Worm (Caenorhabditis elegans) whole organism, midembryonic: Measurements from ENCODE around the gene Y32H12A.1.

Source experiments
- T22C8.4 ChIP-seq: fragments of 200-800 bp; sonication (Bioruptor generic); IDR thresholded peaks from 2 replicates; pipeline ENCODE4 v1.3.6; 2022; ENCODE audit warnings: missing genetic modification characterization, missing compliant biosample characterization
- cog-1 ChIP-seq: sonication (generic microtip); optimal IDR thresholded peaks from 2 replicates; lab custom pipeline; 2016; ENCODE audit warnings: missing genetic modification characterization, missing compliant biosample characterization
- flt-1 ChIP-seq: fragments of 200-800 bp; sonication (Bioruptor generic); IDR thresholded peaks from 2 replicates; pipeline ENCODE4 v1.3.6; 2022; ENCODE audit warnings: missing genetic modification characterization, missing compliant biosample characterization
- klf-2 ChIP-seq: fragments of 200-800 bp; sonication (Bioruptor generic); conservative IDR thresholded peaks from 2 replicates; pipeline ENCODE4 v1.3.6; 2022; ENCODE audit warnings: missing genetic modification reagents, missing genetic modification characterization, missing compliant biosample characterization
- med-1 ChIP-seq: sonication (generic microtip); optimal IDR thresholded peaks from 2 replicates; lab custom pipeline; 2017; ENCODE audit warnings: missing genetic modification characterization, mild to moderate bottlenecking, missing compliant biosample characterization, antibody characterized with exemption, missing genetic modification reagents; ENCODE audit not compliant: insufficient read depth
- ref-1 ChIP-seq: fragments of 200-800 bp; sonication (Bioruptor generic); conservative IDR thresholded peaks from 2 replicates; pipeline ENCODE4 v1.3.6; 2022; ENCODE audit warnings: missing genetic modification reagents, missing genetic modification characterization, missing compliant biosample characterization
- tab-1 ChIP-seq: fragments of 200-800 bp; sonication (Bioruptor generic); IDR thresholded peaks from 2 replicates; pipeline ENCODE4 v1.3.6; 2022; ENCODE audit warnings: missing genetic modification characterization, missing compliant biosample characterization
- ztf-23 ChIP-seq: fragments of 200-800 bp; sonication (Bioruptor generic); IDR thresholded peaks from 2 replicates; pipeline ENCODE4 v1.3.6; 2022; ENCODE audit warnings: missing genetic modification reagents, missing genetic modification characterization, missing compliant biosample characterization
- ztf-29 ChIP-seq: fragments of 200-800 bp; sonication (Bioruptor generic); IDR thresholded peaks from 2 replicates; pipeline ENCODE4 v1.3.6; 2022; ENCODE audit warnings: missing genetic modification reagents, missing genetic modification characterization, missing compliant biosample characterization

Y32H12A.1 gene

DNA sequence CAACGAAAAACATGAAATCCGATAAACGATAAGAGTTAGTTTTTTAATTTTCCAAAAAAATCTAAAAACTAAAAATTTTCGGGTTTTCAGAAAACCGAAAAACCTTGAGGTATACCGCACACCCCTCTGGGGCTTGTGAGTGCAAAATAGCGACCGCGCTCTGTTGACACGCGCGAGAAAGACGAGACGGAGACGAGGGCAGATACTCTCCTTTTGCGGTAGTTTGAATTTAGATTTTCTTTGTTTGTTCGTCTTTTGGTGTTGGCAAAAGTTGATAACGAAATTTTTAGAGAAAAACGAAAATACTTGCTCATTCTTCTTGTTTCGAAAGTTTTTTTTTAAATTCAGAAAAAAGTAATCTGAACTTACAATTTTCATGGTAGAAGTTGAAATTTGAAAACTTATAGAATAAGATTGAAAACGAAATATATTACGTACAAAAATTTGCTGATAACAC is 43.6 kb downstream of the Y32H12A.1 start, which contains the start of the genes W03A5.2 and Y32H12A.8:
TSS of gene W03A5.2 (plus strand) at position 407 of the 457 bp plus-strand sequence.
TSS of gene Y32H12A.8 (minus strand) at position 410 of the 457 bp plus-strand sequence.
- peak; percentile 64; the same call in 1 of the 2 replicates for TF ChIP-seq ztf-29
- TF ChIP-seq ztf-23 (GFP tag; lab: Robert Waterston, UW): no peak

- TF ChIP-seq med-1 (GFP tag; lab: Kevin White, UChicago) (no peak), cog-1 (tag; lab: Kevin White, UChicago) (no peak), T22C8.4 (no peak), ztf-29 (no peak), klf-2 (no peak), flt-1 (GFP tag; lab: Robert Waterston, UW) (no peak), ref-1 (GFP tag; lab: Robert Waterston, UW) (no peak), tab-1 (GFP tag; lab: Robert Waterston, UW) (no peak), ztf-23 (GFP tag; lab: Robert Waterston, UW) (no peak)
Observed at ce11 chrIII:5406314-5406713, 44.3 kb downstream of the Y32H12A.1 start.

- no peak for TF ChIP-seq ref-1 (GFP tag; lab: Robert Waterston, UW)
- TF ChIP-seq klf-2: no peak
- TF ChIP-seq cog-1 (tag; lab: Kevin White, UChicago): no peak
- TF ChIP-seq ztf-29: no peak
- TF ChIP-seq med-1 (GFP tag; lab: Kevin White, UChicago): no peak
- TF ChIP-seq T22C8.4: no peak
- no peak for TF ChIP-seq tab-1 (GFP tag; lab: Robert Waterston, UW)
- TF ChIP-seq flt-1 (GFP tag; lab: Robert Waterston, UW): no peak
- TF ChIP-seq ztf-23 (GFP tag; lab: Robert Waterston, UW): no peak
Observed at ce11 chrIII:5407060-5407459, 45.1 kb downstream of the Y32H12A.1 start.

ce11 chrIII:5407588-5407987 is 45.6 kb downstream of the Y32H12A.1 start, which contains the start of gene W03A5.1:
TSS of gene W03A5.1 (plus strand) at chrIII:5407888.
- TF ChIP-seq tab-1 (GFP tag; lab: Robert Waterston, UW) (no peak), klf-2 (no peak), med-1 (GFP tag; lab: Kevin White, UChicago) (no peak), flt-1 (GFP tag; lab: Robert Waterston, UW) (no peak), T22C8.4 (no peak), cog-1 (tag; lab: Kevin White, UChicago) (no peak), ref-1 (GFP tag; lab: Robert Waterston, UW) (no peak), ztf-29 (no peak), ztf-23 (GFP tag; lab: Robert Waterston, UW) (no peak)

DNA sequence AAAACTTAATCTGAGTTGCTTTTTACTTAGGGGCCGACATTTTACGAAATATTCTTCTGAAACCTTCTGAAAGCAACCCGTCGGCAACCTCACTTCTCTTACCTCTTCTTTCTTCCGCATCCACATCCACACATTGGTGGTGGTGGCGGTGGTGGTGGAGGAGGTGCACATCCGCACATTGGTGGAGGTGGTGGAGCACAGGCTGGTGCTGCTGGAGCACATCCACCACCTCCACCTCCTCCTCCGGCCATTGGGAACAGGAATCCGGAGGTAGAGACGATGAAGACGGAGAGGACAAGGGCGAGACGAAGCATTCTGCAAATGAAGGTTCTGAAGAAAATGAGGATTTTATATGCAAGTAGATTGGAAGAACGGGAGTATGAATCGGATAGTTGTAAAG is 51.7 kb downstream of the Y32H12A.1 start, which contains the start of gene grl-22:
TSS of gene grl-22 (minus strand) at position 332 of the 400 bp plus-strand sequence.
- TF ChIP-seq flt-1 (GFP tag; lab: Robert Waterston, UW): no peak
- TF ChIP-seq ref-1 (GFP tag; lab: Robert Waterston, UW): no peak
